Worm (Caenorhabditis elegans): ENCODE results near the gene F52G3.8.

DNA sequence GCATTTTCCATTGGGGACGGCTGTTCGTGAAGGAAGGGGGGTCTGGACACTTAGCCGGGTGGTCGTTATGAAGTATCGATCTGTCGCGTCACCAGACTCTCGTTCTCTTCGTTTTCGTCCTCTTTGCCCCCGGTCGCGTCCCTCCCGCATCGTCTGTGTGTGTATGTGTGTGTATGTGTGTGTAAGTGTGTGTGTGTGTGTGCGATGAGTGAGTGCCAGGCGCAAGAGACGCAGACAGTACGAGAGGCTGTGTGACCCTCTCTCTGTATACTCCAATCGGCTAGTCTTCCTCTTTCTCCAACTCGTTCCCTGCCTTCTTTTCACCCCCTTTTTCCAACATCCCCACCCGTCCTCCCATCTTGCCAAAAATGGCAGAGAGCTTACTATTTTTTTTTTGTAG lies 8.6 kb upstream of the F52G3.8 start:
- TF ChIP-seq jun-1 (tag; optimal IDR thresholded peaks at IDR 0.05) (peak; percentile 84), lin-39 (tag; optimal IDR thresholded peaks at IDR 0.05) (peak; percentile 92), ama-1 (optimal IDR thresholded peaks at IDR 0.05) (peak; percentile 64), nhr-11 (tag; optimal IDR thresholded peaks at IDR 0.05) (peak; percentile 22), zag-1 (tag; optimal IDR thresholded peaks at IDR 0.05) (no peak)

All from whole organism, L3 larva.